Fruit fly (Drosophila melanogaster): ENCODE data around the gene CG43321.
A peak's percentile ranks its signal among the peaks of the same experiment; 100 is the strongest.

The CG43321 gene

DNA sequence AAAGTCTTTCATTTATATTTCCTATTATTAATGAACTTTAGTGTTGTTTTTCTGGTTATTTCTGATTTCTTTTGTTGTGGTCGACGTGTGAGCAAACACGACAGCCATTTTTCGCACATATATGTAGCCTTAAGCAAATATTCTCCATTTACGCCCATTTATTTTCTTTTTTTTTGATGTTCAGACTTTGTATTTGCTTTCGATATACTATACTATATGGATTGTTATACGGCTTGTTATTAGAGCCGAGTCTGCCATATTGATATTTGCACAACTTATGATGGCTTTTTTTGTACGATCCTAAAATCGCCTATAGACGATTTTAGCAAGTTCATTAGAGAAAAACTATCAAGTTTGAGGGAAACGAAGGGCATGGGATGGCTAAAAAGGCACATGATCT lies 35.6 kb downstream of the CG43321 start:
- TF ChIP-seq noc (tag; optimal IDR thresholded peaks at IDR 0.05): peak; percentile 67

DNA sequence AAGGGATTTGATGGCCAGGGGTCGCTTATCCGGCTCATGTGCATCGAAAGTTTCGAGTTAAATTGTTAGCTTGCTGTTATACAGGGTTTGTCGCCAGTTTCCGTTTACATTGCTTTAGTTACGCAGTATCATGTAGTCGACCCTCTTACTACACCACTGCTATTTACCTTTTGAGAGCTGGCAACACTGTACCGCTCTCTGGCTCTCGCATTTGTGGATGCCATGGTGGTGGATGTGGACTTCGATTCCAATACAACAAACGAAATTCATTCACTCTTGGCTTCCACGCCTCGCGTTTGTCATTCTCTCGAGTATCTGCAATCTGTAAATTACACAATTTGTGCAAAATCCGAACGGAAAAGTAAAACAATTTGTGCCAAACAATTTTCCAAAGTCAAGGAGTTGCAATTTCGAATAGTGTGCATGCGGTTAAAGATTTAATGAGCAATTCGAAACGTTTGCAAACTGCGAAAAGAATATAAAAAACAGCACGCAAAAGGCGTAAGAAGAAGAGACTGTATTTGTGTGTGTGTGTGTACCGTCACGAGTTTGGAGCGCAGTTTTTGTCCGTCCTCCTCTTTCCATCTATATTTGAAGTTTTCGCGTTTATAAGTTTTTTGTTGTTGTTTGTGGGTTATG lies 37.1 kb downstream of the CG43321 start:
- TF ChIP-seq noc (tag; optimal IDR thresholded peaks at IDR 0.05): peak; percentile 60

DNA sequence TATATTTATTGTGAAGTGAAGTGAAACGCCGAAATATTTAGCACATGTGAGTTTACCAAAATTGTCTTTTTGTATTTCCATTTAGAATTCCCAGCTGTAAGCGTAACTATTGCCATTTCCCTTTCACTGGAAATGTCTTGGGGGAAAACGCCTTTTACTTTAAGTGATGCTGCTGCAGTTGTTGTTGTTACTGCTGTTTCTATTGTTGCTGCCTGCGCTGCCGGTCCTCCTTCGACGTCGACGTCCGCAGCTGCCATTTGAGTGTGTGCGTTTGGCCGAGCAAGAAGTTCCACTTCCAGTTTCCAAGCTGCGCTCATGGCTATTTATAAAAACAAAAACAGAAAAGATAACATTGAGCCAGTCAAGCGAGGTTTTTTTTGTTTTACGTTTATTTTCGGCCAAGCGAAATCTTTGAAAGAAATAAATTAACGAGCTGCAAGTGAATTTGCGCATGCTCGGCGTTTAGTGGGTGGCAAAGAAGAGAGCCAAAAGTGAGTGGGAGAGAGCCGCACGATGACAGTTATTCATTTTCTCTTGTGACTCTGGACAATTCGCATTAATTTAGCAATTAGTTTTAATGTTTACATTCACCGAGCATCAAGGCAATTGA lies 37.7 kb downstream of the CG43321 start:
- TF ChIP-seq noc (tag; optimal IDR thresholded peaks at IDR 0.05): no peak

DNA sequence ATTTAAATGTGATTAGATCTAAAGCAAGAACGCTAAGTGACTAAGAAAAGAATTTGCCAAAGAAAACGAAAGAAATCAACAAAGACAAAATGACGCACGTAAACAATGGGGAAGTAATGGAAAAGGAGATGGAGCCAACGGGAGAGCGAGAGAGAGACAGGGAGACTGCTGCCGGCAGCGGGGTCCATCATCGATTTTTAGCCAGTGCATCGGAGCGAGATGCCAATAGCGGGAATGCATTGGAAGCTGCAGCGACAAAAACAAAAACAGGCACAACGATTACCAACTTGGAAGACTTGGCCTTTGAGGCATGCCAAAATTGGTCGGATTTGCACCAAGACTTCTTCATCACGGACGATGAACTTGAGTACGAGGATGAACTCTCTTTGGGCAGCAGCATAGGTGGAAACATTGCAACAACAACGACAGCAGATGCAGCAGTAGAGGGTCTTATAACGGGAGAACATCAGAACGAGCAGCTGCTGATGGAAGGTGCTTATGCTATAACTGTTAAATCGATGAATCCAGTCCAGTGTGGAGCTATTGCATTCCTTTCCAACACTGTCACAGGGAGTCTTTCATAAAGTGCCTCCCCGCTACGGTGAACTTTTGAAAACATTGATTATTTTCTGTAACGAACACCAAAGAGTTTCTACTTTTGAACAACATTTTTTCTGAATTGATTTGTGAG lies 38.6 kb downstream of the CG43321 start:
- no peak for TF ChIP-seq noc (tag; optimal IDR thresholded peaks at IDR 0.05)

DNA sequence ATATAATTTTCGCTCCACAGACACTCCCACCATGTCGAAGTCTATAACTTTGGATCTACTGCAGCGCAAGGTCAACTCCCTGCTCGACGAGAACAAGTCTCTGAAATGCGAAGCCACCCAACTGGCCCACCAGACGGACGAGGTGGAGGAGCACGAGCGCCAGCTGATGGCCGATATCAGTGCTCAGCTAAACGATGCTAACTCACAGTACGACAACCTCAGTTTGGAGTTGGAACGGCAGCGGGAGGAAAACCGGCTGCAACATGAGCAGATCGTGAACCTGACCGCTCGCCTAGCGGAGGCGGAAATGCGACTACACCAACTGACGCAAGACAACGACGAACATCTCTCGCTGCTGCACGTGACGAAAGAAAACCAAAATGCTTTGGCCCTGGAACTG lies 39.7 kb downstream of the CG43321 start:
- TF ChIP-seq noc (tag; optimal IDR thresholded peaks at IDR 0.05): no peak

DNA sequence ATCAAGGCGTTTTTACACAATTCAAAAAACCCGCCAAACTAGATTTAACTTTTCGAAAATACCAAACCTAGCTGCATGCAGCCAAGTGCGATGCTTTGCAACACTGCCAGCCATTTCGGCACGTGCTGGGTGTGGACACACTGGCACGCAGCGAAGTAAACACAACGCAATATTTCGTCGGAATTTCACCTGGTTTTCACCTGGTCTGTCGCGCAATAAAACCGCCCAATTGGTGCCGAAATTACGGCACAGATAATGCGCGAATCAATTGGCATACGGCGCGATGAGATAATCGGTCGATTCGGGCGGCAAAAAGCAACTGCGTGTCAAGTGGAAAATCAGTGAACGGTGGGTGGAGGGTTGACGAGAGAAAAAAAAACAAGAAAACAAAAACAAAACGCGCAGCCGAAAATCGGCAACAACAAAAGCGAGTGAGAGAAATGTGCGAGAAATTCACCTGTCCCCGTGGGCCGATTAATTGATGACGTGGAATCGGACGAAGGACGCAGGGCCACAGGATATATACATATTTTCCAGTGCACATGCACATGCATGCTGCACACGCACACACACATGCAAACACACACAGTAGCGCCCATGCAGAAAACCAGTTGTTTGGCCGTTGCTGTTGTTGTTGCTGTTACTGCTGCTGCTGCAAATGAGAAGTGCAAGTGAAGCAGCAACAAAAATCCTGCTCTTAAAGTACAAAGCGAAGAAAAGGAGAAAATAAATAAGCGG lies 44.3 kb downstream of the CG43321 start, which contains the start of gene Mnn1:
Gene Mnn1 (plus strand): TSS at position 113 of the 738 bp plus-strand sequence.
- no peak for TF ChIP-seq noc (tag; optimal IDR thresholded peaks at IDR 0.05)

DNA sequence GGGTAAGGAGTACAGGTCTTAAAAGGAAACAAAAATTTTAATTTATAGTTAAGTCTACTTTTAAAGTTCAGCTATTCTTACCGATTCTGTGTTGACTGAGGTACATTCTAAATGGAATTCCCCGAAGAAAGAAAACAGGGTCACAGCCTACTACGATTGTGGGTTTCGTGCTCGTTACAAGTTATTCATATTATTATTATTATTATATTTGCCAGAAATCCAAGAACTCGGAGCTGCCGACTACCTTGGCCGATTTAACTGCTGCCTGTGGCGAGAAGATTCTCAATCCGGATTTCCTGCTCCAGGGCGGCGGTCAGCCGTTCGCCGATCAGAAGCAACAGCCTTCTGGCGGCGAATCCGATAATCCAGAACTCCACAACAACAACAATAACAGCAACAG lies 48.7 kb downstream of the CG43321 start, which contains the start of gene Mst27D:
Gene Mst27D (minus strand): TSS at position 101 of the 400 bp plus-strand sequence.
- no peak for TF ChIP-seq noc (tag; optimal IDR thresholded peaks at IDR 0.05)
